Fruit fly (Drosophila melanogaster) whole organism, embryonic: ENCODE data around the gene Svil.

Experiments
- BEAF-32 ChIP-seq: fragments of 200-800 bp; sonication (Bioruptor generic); optimal IDR thresholded peaks from 3 replicates; lab custom pipeline; 2017; ENCODE audit warnings: missing biosample characterization, missing genetic modification characterization, mild to moderate bottlenecking, moderate library complexity, missing genetic modification reagents
- Blimp-1 ChIP-seq: fragments of 200-800 bp; sonication (Bioruptor generic); optimal IDR thresholded peaks from 3 replicates; lab custom pipeline; 2018; ENCODE audit warnings: missing biosample characterization, missing genetic modification characterization, mild to moderate bottlenecking, moderate library complexity, missing genetic modification reagents
- CG10565 ChIP-seq: fragments of 200-800 bp; sonication (Bioruptor generic); optimal IDR thresholded peaks from 3 replicates; lab custom pipeline; 2016; ENCODE audit warnings: missing biosample characterization, mild to moderate bottlenecking, missing genetic modification characterization
- CG11695 ChIP-seq: fragments of 200-800 bp; sonication (Bioruptor generic); IDR thresholded peaks from 3 replicates; pipeline ENCODE4 v1.3.6; 2022; ENCODE audit warnings: missing biosample characterization, missing genetic modification characterization
- CG11723 ChIP-seq: fragments of 200-800 bp; sonication (Bioruptor generic); optimal IDR thresholded peaks from 2 replicates; lab custom pipeline; 2017; ENCODE audit warnings: missing biosample characterization, mild to moderate bottlenecking, missing genetic modification characterization
- CG12219 ChIP-seq: fragments of 200-800 bp; sonication (Bioruptor generic); optimal IDR thresholded peaks from 3 replicates; lab custom pipeline; 2018; ENCODE audit warnings: missing biosample characterization, mild to moderate bottlenecking, missing genetic modification characterization
- CG13424 ChIP-seq: fragments of 200-800 bp; sonication (Bioruptor generic); optimal IDR thresholded peaks from 2 replicates; lab custom pipeline; 2019; ENCODE audit warnings: missing biosample characterization, mild to moderate bottlenecking, missing genetic modification characterization, moderate library complexity
- CG14667 ChIP-seq: fragments of 200-800 bp; sonication (Bioruptor generic); IDR thresholded peaks from 2 replicates; pipeline ENCODE4 v1.3.6; 2022; ENCODE audit warnings: missing biosample characterization, missing genetic modification characterization
- CG1529 ChIP-seq: fragments of 200-800 bp; sonication (Bioruptor generic); optimal IDR thresholded peaks from 3 replicates; lab custom pipeline; 2018; ENCODE audit warnings: missing biosample characterization, missing genetic modification characterization
- CG16779 ChIP-seq: fragments of 200-800 bp; sonication (Bioruptor generic); IDR thresholded peaks from 2 replicates; pipeline ENCODE4 v1.3.6; 2022; ENCODE audit warnings: missing biosample characterization, missing genetic modification characterization
- CG17385 ChIP-seq: fragments of 200-800 bp; sonication (Bioruptor generic); optimal IDR thresholded peaks from 3 replicates; lab custom pipeline; 2018; ENCODE audit warnings: missing biosample characterization, mild to moderate bottlenecking, missing genetic modification characterization
- CG17568 ChIP-seq: fragments of 200-800 bp; sonication (Bioruptor generic); optimal IDR thresholded peaks from 2 replicates; lab custom pipeline; 2018; ENCODE audit warnings: missing biosample characterization, mild to moderate bottlenecking, missing genetic modification characterization, moderate library complexity
- CG1792 ChIP-seq: fragments of 200-800 bp; sonication (Bioruptor generic); optimal IDR thresholded peaks from 2 replicates; lab custom pipeline; 2016; ENCODE audit warnings: missing biosample characterization, missing genetic modification characterization
- CG18599 ChIP-seq: fragments of 200-800 bp; sonication (Bioruptor generic); optimal IDR thresholded peaks from 3 replicates; lab custom pipeline; 2017; ENCODE audit warnings: missing biosample characterization, missing genetic modification characterization, mild to moderate bottlenecking, moderate library complexity, missing genetic modification reagents
- CG18764 ChIP-seq: fragments of 200-800 bp; sonication (Bioruptor generic); optimal IDR thresholded peaks from 3 replicates; lab custom pipeline; 2016; ENCODE audit warnings: missing biosample characterization, missing genetic modification characterization
- CG2712 ChIP-seq: fragments of 200-800 bp; optimal IDR thresholded peaks from 3 replicates; lab custom pipeline; 2019; ENCODE audit warnings: missing biosample characterization, mild to moderate bottlenecking, missing genetic modification characterization, moderate library complexity
- CG30431 ChIP-seq: fragments of 200-800 bp; sonication (Bioruptor generic); optimal IDR thresholded peaks from 2 replicates; lab custom pipeline; 2017; ENCODE audit warnings: missing biosample characterization, missing genetic modification characterization
- CG3407 ChIP-seq: fragments of 200-800 bp; sonication (Bioruptor generic); optimal IDR thresholded peaks from 2 replicates; lab custom pipeline; 2018; ENCODE audit warnings: missing biosample characterization, mild to moderate bottlenecking, missing genetic modification characterization
- CG3847 ChIP-seq: fragments of 200-800 bp; sonication (Bioruptor generic); IDR thresholded peaks from 2 replicates; pipeline ENCODE4 v1.3.6; 2022; ENCODE audit warnings: missing biosample characterization, missing genetic modification characterization
- CG4404 ChIP-seq: fragments of 200-800 bp; sonication (Bioruptor generic); IDR thresholded peaks from 2 replicates; pipeline ENCODE4 v1.3.6; 2022; ENCODE audit warnings: missing biosample characterization, missing genetic modification characterization
- CG6654 ChIP-seq: fragments of 200-800 bp; sonication (Bioruptor generic); optimal IDR thresholded peaks from 2 replicates; lab custom pipeline; 2017; ENCODE audit warnings: missing biosample characterization, mild to moderate bottlenecking, missing genetic modification characterization
- CG9727 ChIP-seq: fragments of 200-800 bp; sonication (Bioruptor generic); optimal IDR thresholded peaks from 3 replicates; lab custom pipeline; 2017; ENCODE audit warnings: missing biosample characterization, mild to moderate bottlenecking, missing genetic modification characterization
- CG9876 ChIP-seq: fragments of 200-800 bp; sonication (Bioruptor generic); optimal IDR thresholded peaks from 2 replicates; lab custom pipeline; 2016; ENCODE audit warnings: missing biosample characterization, missing genetic modification characterization
- CHES-1-like ChIP-seq: fragments of 200-800 bp; sonication (Bioruptor generic); optimal IDR thresholded peaks from 2 replicates; lab custom pipeline; 2016; ENCODE audit warnings: missing biosample characterization, missing genetic modification characterization
- CkIIα-i1 ChIP-seq: fragments of 200-800 bp; sonication (Bioruptor generic); IDR thresholded peaks from 2 replicates; pipeline ENCODE4 v1.3.6; 2022; ENCODE audit warnings: missing biosample characterization, missing genetic modification characterization
- CoRest ChIP-seq: fragments of 200-800 bp; sonication (Bioruptor generic); optimal IDR thresholded peaks from 3 replicates; lab custom pipeline; 2018; ENCODE audit warnings: missing biosample characterization, mild to moderate bottlenecking, missing genetic modification characterization, moderate library complexity
- CrebB ChIP-seq: fragments of 200-800 bp; sonication (Bioruptor generic); optimal IDR thresholded peaks from 3 replicates; lab custom pipeline; 2018; ENCODE audit warnings: missing biosample characterization, mild to moderate bottlenecking, missing genetic modification characterization
- Dek ChIP-seq: fragments of 200-800 bp; sonication (Bioruptor generic); optimal IDR thresholded peaks from 3 replicates; lab custom pipeline; 2019; ENCODE audit warnings: missing biosample characterization, mild to moderate bottlenecking, missing genetic modification characterization, moderate library complexity
- Dll ChIP-seq: fragments of 200-800 bp; sonication (Bioruptor generic); IDR thresholded peaks from 4 replicates; pipeline ENCODE4 v1.3.6; 2022; ENCODE audit warnings: missing biosample characterization, missing genetic modification characterization; ENCODE audit not compliant: partially characterized antibody
- ERR ChIP-seq: fragments of 200-800 bp; sonication (Bioruptor generic); optimal IDR thresholded peaks from 2 replicates; lab custom pipeline; 2016; ENCODE audit warnings: missing biosample characterization, missing genetic modification characterization
- Lim3 ChIP-seq: fragments of 200-800 bp; sonication (Bioruptor generic); IDR thresholded peaks from 2 replicates; pipeline ENCODE4 v1.3.6; 2022; ENCODE audit warnings: missing biosample characterization, missing genetic modification characterization
- Side ChIP-seq: fragments of 200-800 bp; sonication (Bioruptor generic); optimal IDR thresholded peaks from 2 replicates; lab custom pipeline; 2016; ENCODE audit warnings: missing biosample characterization, missing genetic modification characterization
- Sin3A ChIP-seq: fragments of >200 bp; optimal IDR thresholded peaks from 2 replicates; lab custom pipeline; 2018
- Taf1 ChIP-seq: fragments of 200-800 bp; sonication (Bioruptor generic); IDR thresholded peaks from 2 replicates; pipeline ENCODE4 v1.3.6; 2022; ENCODE audit warnings: missing biosample characterization, missing genetic modification characterization
- bowl ChIP-seq: fragments of 200-800 bp; sonication (Bioruptor generic); IDR thresholded peaks from 2 replicates; pipeline ENCODE4 v1.3.6; 2022; ENCODE audit warnings: missing biosample characterization, missing genetic modification characterization
- crc ChIP-seq: fragments of 200-800 bp; sonication (Bioruptor generic); optimal IDR thresholded peaks from 2 replicates; lab custom pipeline; 2016; ENCODE audit warnings: missing biosample characterization, missing genetic modification characterization
- dimm ChIP-seq: fragments of 200-800 bp; sonication (Bioruptor generic); IDR thresholded peaks from 2 replicates; pipeline ENCODE4 v1.3.6; 2022; ENCODE audit warnings: missing biosample characterization, missing genetic modification characterization
- dmrt99B ChIP-seq: fragments of 200-800 bp; sonication (Bioruptor generic); optimal IDR thresholded peaks from 2 replicates; lab custom pipeline; 2018; ENCODE audit warnings: missing biosample characterization, mild to moderate bottlenecking, missing genetic modification characterization, moderate library complexity
- exex ChIP-seq: fragments of 200-800 bp; sonication (Bioruptor generic); optimal IDR thresholded peaks from 4 replicates; lab custom pipeline; 2018; ENCODE audit warnings: missing biosample characterization, mild to moderate bottlenecking, missing genetic modification characterization, moderate library complexity
- fd64A ChIP-seq: fragments of 200-800 bp; sonication (Bioruptor generic); optimal IDR thresholded peaks from 3 replicates; lab custom pipeline; 2018; ENCODE audit warnings: missing biosample characterization, mild to moderate bottlenecking, missing genetic modification characterization
- fu2 ChIP-seq: fragments of 200-800 bp; sonication (Bioruptor generic); optimal IDR thresholded peaks from 2 replicates; lab custom pipeline; 2016; ENCODE audit warnings: missing biosample characterization, missing genetic modification characterization
- insv ChIP-seq, 2 experiments: fragments of 200-800 bp; sonication (Bioruptor generic); optimal IDR thresholded peaks; 3 replicates each; lab custom pipeline; 2016 to 2018; ENCODE audit warnings: missing biosample characterization in 2 of 2, missing genetic modification characterization in 2 of 2
- jigr1 ChIP-seq: fragments of 200-800 bp; sonication (Bioruptor generic); IDR thresholded peaks from 3 replicates; pipeline ENCODE4 v1.3.6; 2022; ENCODE audit warnings: missing biosample characterization, missing genetic modification characterization
- kay ChIP-seq: fragments of 200-800 bp; sonication (Bioruptor generic); optimal IDR thresholded peaks from 2 replicates; lab custom pipeline; 2016; ENCODE audit warnings: missing biosample characterization, missing genetic modification characterization
- ken ChIP-seq: fragments of 200-800 bp; sonication (Bioruptor generic); IDR thresholded peaks from 3 replicates; pipeline ENCODE4 v1.3.6; 2022; ENCODE audit warnings: missing biosample characterization, missing genetic modification characterization
- lola ChIP-seq, 3 experiments: fragments of >200 bp in 2 of 3; fragments of 200-800 bp in 1 of 3; sonication (Bioruptor generic) in 1 of 3; optimal IDR thresholded peaks; 2 replicates each; lab custom pipeline; 2017 to 2019; ENCODE audit warnings: missing biosample characterization in 3 of 3, missing genetic modification characterization in 3 of 3, mild to moderate bottlenecking in 1 of 3, moderate library complexity in 1 of 3
- pnt ChIP-seq: fragments of 200-800 bp; sonication (Bioruptor generic); optimal IDR thresholded peaks from 3 replicates; lab custom pipeline; 2016; ENCODE audit warnings: missing biosample characterization, missing genetic modification characterization
- pros ChIP-seq: fragments of 200-800 bp; sonication (Bioruptor generic); optimal IDR thresholded peaks from 3 replicates; lab custom pipeline; 2019; ENCODE audit warnings: missing biosample characterization, mild to moderate bottlenecking, missing genetic modification characterization, moderate library complexity
- slou ChIP-seq: fragments of 200-800 bp; sonication (Bioruptor generic); optimal IDR thresholded peaks from 3 replicates; lab custom pipeline; 2016; ENCODE audit warnings: missing biosample characterization, missing genetic modification characterization
- trem ChIP-seq: fragments of 200-800 bp; optimal IDR thresholded peaks from 3 replicates; lab custom pipeline; 2019; ENCODE audit warnings: missing biosample characterization, mild to moderate bottlenecking, missing genetic modification characterization, moderate library complexity
- tup ChIP-seq: fragments of 200-800 bp; sonication (Bioruptor generic); optimal IDR thresholded peaks from 2 replicates; lab custom pipeline; 2016; ENCODE audit warnings: missing biosample characterization, mild to moderate bottlenecking, missing genetic modification characterization, moderate library complexity

Svil gene

DNA sequence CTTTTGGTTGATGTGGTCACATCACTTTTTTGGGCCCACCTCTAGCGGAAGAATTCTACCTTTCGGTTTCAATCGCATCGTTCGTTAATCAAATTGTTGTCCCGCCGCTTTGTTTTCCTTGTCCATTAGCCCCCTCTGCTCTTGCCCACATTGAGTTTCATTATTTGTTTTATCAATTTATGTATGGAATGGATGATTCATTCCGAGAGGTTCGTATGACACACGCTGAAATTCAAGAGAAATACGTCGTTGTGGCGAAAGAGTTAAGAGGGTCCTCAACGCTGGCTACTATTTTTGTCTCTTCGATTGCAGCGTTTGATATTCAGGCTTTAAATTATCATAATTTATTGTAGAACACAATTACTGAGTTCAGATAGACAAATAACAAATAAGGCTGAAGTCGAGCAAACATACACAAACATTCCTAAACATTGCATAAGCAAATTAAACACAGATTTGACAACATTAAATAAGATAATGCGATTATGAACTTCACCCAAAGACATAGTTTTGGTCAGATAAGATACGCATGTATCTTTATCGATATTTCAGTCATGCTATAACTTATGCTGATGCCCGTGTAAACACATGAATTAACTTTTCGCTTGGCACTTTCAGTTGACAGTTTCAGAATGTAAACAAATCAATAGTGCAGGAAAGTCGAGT is 116.2 kb downstream of the Svil start (continued):
- TF ChIP-seq trem (tag; lab: Kevin White, UChicago) (no peak), jigr1 (GFP tag; lab: Robert Waterston, UW) (no peak), CkIIα-i1 (GFP tag; lab: Robert Waterston, UW) (no peak), pros (GFP tag; lab: Kevin White, UChicago) (no peak), CG3847 (GFP tag; lab: Robert Waterston, UW) (no peak), Taf1 (GFP tag; lab: Robert Waterston, UW) (no peak), CG14667 (GFP tag; lab: Robert Waterston, UW) (no peak), CHES-1-like (GFP tag; lab: Kevin White, UChicago) (peak; percentile 10), Lim3 (no peak), Dek (tag; lab: Kevin White, UChicago) (no peak), CG4404 (GFP tag; lab: Robert Waterston, UW) (no peak), BEAF-32 (GFP tag; lab: Kevin White, UChicago) (no peak), CG11723 (GFP tag; lab: Kevin White, UChicago) (no peak), CG3407 (GFP tag; lab: Kevin White, UChicago) (no peak), ERR (GFP tag; lab: Kevin White, UChicago) (no peak), CG10565 (GFP tag; lab: Kevin White, UChicago) (no peak), exex (peak; percentile 50), ken (no peak), insv (GFP tag; optimal IDR thresholded peaks at IDR 0.05; lab: Kevin White, UChicago) (no peak), Sin3A (lab: Kevin White, UChicago) (no peak), CG30431 (GFP tag; lab: Kevin White, UChicago) (no peak), CG13424 (tag; lab: Kevin White, UChicago) (no peak), Blimp-1 (GFP tag; lab: Kevin White, UChicago) (peak; percentile 22), CG9727 (GFP tag; lab: Kevin White, UChicago) (no peak), fd64A (GFP tag; lab: Kevin White, UChicago) (peak; percentile 12), dmrt99B (no peak), CG17385 (GFP tag; lab: Kevin White, UChicago) (no peak), lola (GFP tag; optimal IDR thresholded peaks at IDR 0.05; lab: Kevin White, UChicago) (no peak), Side (no peak), CG17568 (GFP tag; lab: Kevin White, UChicago) (peak; percentile 21), pnt (GFP tag; lab: Kevin White, UChicago) (no peak), CG18764 (GFP tag; lab: Kevin White, UChicago) (no peak), dimm (no peak), CG18599 (GFP tag; lab: Kevin White, UChicago) (no peak), CG16779 (no peak), CG1529 (no peak), tup (GFP tag; lab: Kevin White, UChicago) (no peak), CG2712 (tag; lab: Kevin White, UChicago) (no peak), fu2 (no peak), bowl (no peak), Dll (GFP tag; lab: Robert Waterston, UW) (no peak), kay (no peak), CG6654 (no peak), CG1792 (GFP tag; lab: Kevin White, UChicago) (no peak), CG12219 (GFP tag; lab: Kevin White, UChicago) (no peak), crc (GFP tag; lab: Kevin White, UChicago) (no peak), slou (GFP tag; lab: Kevin White, UChicago) (no peak), CrebB (tag; lab: Kevin White, UChicago) (no peak), CG9876 (no peak), CoRest (tag; lab: Kevin White, UChicago) (no peak), CG11695 (GFP tag; lab: Robert Waterston, UW) (no peak)
